3 worm cellular contexts compared by ENCODE assay signal in the genomic region with DNA sequence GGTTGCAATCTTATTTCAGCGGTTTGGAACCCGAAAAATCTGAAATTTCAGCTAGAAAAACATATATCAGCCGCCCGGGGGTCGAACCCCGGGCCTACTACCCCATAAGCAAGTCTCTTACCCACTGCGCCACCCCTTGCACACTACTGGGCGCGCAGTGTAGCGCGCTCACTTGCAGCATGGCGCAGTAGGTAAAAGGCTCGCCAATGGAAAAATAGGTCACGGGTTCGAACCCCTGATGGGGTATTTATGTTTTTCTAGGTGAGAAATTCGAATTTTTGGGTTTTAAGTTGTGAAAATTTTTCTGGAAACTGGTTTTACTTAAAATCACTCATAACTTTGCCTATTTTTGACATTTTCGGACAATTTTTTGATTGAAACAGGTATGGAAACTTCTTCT.
TF ChIP-seq lines count a peak whose summit lies in the region.

No protein-coding gene starts in this region.

TF ChIP-seq in whole organism, L4 larva, 104 proteins besides CTCF, POLR2A, EP300 and RAD21:
- no peak for TF ChIP-seq egl-27 (tag; optimal IDR thresholded peaks at IDR 0.05; lab: Kevin White, UChicago)
- TF ChIP-seq F44E2.7 (GFP tag; IDR thresholded peaks at IDR 0.05; lab: Robert Waterston, UW), result no peak
- no peak for TF ChIP-seq spr-1 (tag; optimal IDR thresholded peaks at IDR 0.05; lab: Kevin White, UChicago)
- TF ChIP-seq D1046.2 (GFP tag; IDR thresholded peaks at IDR 0.05; lab: Robert Waterston, UW), result no peak
- no peak for TF ChIP-seq dmd-6 (GFP tag; IDR thresholded peaks at IDR 0.05; lab: Robert Waterston, UW)
- no peak for TF ChIP-seq snpc-1.2 (GFP tag; IDR thresholded peaks at IDR 0.05; lab: Robert Waterston, UW)
- TF ChIP-seq lim-7 (GFP tag; IDR thresholded peaks at IDR 0.05; lab: Robert Waterston, UW), result no peak
- no peak for TF ChIP-seq lin-15B (tag; optimal IDR thresholded peaks at IDR 0.05; lab: Kevin White, UChicago)
- TF ChIP-seq cey-2 (tag; optimal IDR thresholded peaks at IDR 0.05; lab: Kevin White, UChicago; ENCODE audit: borderline replicate concordance, insufficient read depth), result no peak
- no peak for TF ChIP-seq mxl-3 (GFP tag; optimal IDR thresholded peaks at IDR 0.05; lab: Kevin White, UChicago)
- TF ChIP-seq nhr-42 (GFP tag; IDR thresholded peaks at IDR 0.05; lab: Robert Waterston, UW), result no peak
- TF ChIP-seq madf-5 (GFP tag; IDR thresholded peaks at IDR 0.05; lab: Robert Waterston, UW), result no peak
- TF ChIP-seq hlh-11 (tag; optimal IDR thresholded peaks at IDR 0.05; lab: Kevin White, UChicago), result no peak
- peak in 1 of 2 experiments; percentile 73 for TF ChIP-seq unc-62 (GFP tag; optimal IDR thresholded peaks at IDR 0.05 in 1 of 2; lab: Kevin White, UChicago)
- TF ChIP-seq unc-62 (tag; optimal IDR thresholded peaks at IDR 0.05; lab: Kevin White, UChicago), result no peak
- TF ChIP-seq daf-16 (GFP tag; optimal IDR thresholded peaks at IDR 0.05; lab: Kevin White, UChicago), result no peak
- TF ChIP-seq daf-16 (tag; optimal IDR thresholded peaks at IDR 0.05; lab: Kevin White, UChicago), result no peak
- TF ChIP-seq set-16 (GFP tag; IDR thresholded peaks at IDR 0.05; lab: Robert Waterston, UW), result 0 out of 2 replicates have a peak, but pooled peaks have one; percentile 13
- 0 out of 2 replicates have a peak, but pooled peaks have one; percentile 54 for TF ChIP-seq F26F4.8 (GFP tag; conservative IDR thresholded peaks at IDR 0.05; lab: Robert Waterston, UW)
- no peak for TF ChIP-seq daf-19 (GFP tag; conservative IDR thresholded peaks at IDR 0.05; lab: Robert Waterston, UW)
- no peak for TF ChIP-seq ZK546.5 (tag; optimal IDR thresholded peaks at IDR 0.05; lab: Kevin White, UChicago)

TF ChIP-seq in whole organism, midembryonic, 9 proteins besides CTCF, POLR2A, EP300 and RAD21:
- TF ChIP-seq ztf-23 (GFP tag; IDR thresholded peaks at IDR 0.05; lab: Robert Waterston, UW) (0 out of 2 replicates have a peak, but pooled peaks have one; percentile 58), klf-2 (GFP tag; conservative IDR thresholded peaks at IDR 0.05; lab: Robert Waterston, UW) (no peak), T22C8.4 (GFP tag; IDR thresholded peaks at IDR 0.05; lab: Robert Waterston, UW) (no peak), ztf-29 (GFP tag; IDR thresholded peaks at IDR 0.05; lab: Robert Waterston, UW) (no peak), tab-1 (GFP tag; IDR thresholded peaks at IDR 0.05; lab: Robert Waterston, UW) (no peak), ref-1 (GFP tag; conservative IDR thresholded peaks at IDR 0.05; lab: Robert Waterston, UW) (no peak)

TF ChIP-seq in whole organism, young adult, 124 proteins besides CTCF, POLR2A, EP300 and RAD21:
- TF ChIP-seq hsf-1 (GFP tag; IDR thresholded peaks at IDR 0.05; lab: Robert Waterston, UW), result no peak
- TF ChIP-seq Y79H2A.3 (GFP tag; conservative IDR thresholded peaks at IDR 0.05; lab: Robert Waterston, UW), result no peak
- TF ChIP-seq tbp1 (GFP tag; optimal IDR thresholded peaks at IDR 0.05; lab: Kevin White, UChicago), result peak; percentile 73
- TF ChIP-seq Y53G8AR.9 (GFP tag; conservative IDR thresholded peaks at IDR 0.05; lab: Robert Waterston, UW), result no peak
- peak; percentile 20 for TF ChIP-seq rpc-1 (optimal IDR thresholded peaks at IDR 0.05; lab: Kevin White, UChicago)
- peak; percentile 54 for TF ChIP-seq rpc-1 (tag; optimal IDR thresholded peaks at IDR 0.05; lab: Kevin White, UChicago)
- TF ChIP-seq egrh-3 (GFP tag; IDR thresholded peaks at IDR 0.05; lab: Robert Waterston, UW), result peak; percentile 22; the same call in 1 of the 2 replicates
- TF ChIP-seq B0261.1 (tag; optimal IDR thresholded peaks at IDR 0.05; lab: Kevin White, UChicago), result peak; percentile 22
- no peak for TF ChIP-seq F52B5.7 (tag; optimal IDR thresholded peaks at IDR 0.05; lab: Kevin White, UChicago)
- no peak for TF ChIP-seq let-607 (tag; optimal IDR thresholded peaks at IDR 0.05; lab: Kevin White, UChicago)
- no peak for TF ChIP-seq ekl-4 (GFP tag; IDR thresholded peaks at IDR 0.05; lab: Robert Waterston, UW)
